Worm (Caenorhabditis elegans) whole organism, early embryonic: ENCODE results near the gene C14A4.7.

Source experiments
- aly-1 ChIP-seq: sonication (generic microtip); optimal IDR thresholded peaks from 2 replicates; lab custom pipeline; 2016; ENCODE audit warnings: missing genetic modification characterization, missing compliant biosample characterization
- ama-1 ChIP-seq: fragments of 150-350 bp; optimal IDR thresholded peaks from 2 replicates; lab custom pipeline; 2014
- ets-7 ChIP-seq: sonication (generic microtip); optimal IDR thresholded peaks from 2 replicates; lab custom pipeline; 2016; ENCODE audit warnings: missing genotype, missing genetic modification characterization, missing compliant biosample characterization
- flt-1 ChIP-seq: fragments of 200-800 bp; sonication (Bioruptor generic); IDR thresholded peaks from 2 replicates; pipeline ENCODE4 v1.3.6; 2022; ENCODE audit warnings: missing genetic modification characterization, missing compliant biosample characterization
- hmbx-1 ChIP-seq: sonication (generic microtip); optimal IDR thresholded peaks from 2 replicates; lab custom pipeline; 2016; ENCODE audit warnings: mild to moderate bottlenecking, missing genetic modification characterization, missing compliant biosample characterization
- hmg-4 ChIP-seq: fragments of 200-800 bp; sonication (Bioruptor generic); optimal IDR thresholded peaks from 2 replicates; lab custom pipeline; 2018; ENCODE audit warnings: mild to moderate bottlenecking, missing genetic modification characterization, missing compliant biosample characterization
- scrt-1 ChIP-seq: fragments of 200-800 bp; sonication (Bioruptor generic); IDR thresholded peaks from 2 replicates; pipeline ENCODE4 v1.3.6; 2022; ENCODE audit warnings: missing genetic modification characterization, missing compliant biosample characterization
- sea-1 ChIP-seq: fragments of 200-800 bp; sonication (Bioruptor generic); conservative IDR thresholded peaks from 2 replicates; pipeline ENCODE4 v1.3.6; 2022; ENCODE audit warnings: missing genetic modification characterization, missing compliant biosample characterization
- tra-4 ChIP-seq: sonication (generic microtip); optimal IDR thresholded peaks from 2 replicates; lab custom pipeline; 2017; ENCODE audit warnings: missing genetic modification characterization, missing compliant biosample characterization

DNA sequence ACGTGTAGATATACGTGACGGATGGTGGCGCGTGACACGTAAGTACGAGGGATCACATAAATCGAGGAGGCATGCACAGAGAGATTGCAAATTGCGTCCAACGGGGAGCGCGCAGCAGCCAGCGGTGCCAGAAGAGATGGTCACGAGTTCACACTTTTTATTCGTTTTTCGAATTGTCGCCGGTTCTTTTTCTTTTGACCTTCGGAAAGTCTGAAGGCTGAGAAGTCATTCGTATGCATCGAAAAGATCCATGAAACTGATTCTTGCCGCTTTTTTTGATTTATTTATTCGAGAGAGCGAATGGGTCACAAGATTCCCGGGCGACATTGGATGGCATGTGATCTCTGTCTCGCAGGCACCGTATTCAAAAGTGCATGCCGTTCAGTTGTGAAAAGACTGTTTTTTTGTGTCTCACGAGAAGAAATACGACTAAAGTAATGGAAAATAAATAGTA is 37.4 kb downstream of the C14A4.7 start:
- TF ChIP-seq aly-1 (tag; lab: Kevin White, UChicago) (no peak), ama-1 (lab: Kevin White, UChicago) (no peak), sea-1 (no peak), flt-1 (GFP tag; lab: Robert Waterston, UW) (no peak), scrt-1 (GFP tag; lab: Robert Waterston, UW) (no peak), tra-4 (tag; lab: Kevin White, UChicago) (no peak), hmg-4 (GFP tag; lab: Kevin White, UChicago) (no peak), hmbx-1 (tag; lab: Kevin White, UChicago) (no peak), ets-7 (tag; lab: Kevin White, UChicago) (no peak)
